Fruit fly (Drosophila melanogaster) whole organism, prepupa: ENCODE measurements around the gene CG12057.

ENCODE experiments used
- CG6276 ChIP-seq: fragments of 200-800 bp; sonication (Bioruptor generic); optimal IDR thresholded peaks from 2 replicates; lab custom pipeline; 2017; ENCODE audit warnings: missing biosample characterization, mild to moderate bottlenecking, missing genetic modification characterization
- Hr4 ChIP-seq: fragments of 200-800 bp; sonication (Bioruptor generic); optimal IDR thresholded peaks from 3 replicates; lab custom pipeline; 2016; ENCODE audit warnings: missing biosample characterization, missing genetic modification characterization
- spab ChIP-seq: fragments of 200-800 bp; sonication (Bioruptor generic); optimal IDR thresholded peaks from 2 replicates; lab custom pipeline; 2017; ENCODE audit warnings: missing biosample characterization, mild to moderate bottlenecking, missing genetic modification characterization, missing genetic modification reagents

DNA sequence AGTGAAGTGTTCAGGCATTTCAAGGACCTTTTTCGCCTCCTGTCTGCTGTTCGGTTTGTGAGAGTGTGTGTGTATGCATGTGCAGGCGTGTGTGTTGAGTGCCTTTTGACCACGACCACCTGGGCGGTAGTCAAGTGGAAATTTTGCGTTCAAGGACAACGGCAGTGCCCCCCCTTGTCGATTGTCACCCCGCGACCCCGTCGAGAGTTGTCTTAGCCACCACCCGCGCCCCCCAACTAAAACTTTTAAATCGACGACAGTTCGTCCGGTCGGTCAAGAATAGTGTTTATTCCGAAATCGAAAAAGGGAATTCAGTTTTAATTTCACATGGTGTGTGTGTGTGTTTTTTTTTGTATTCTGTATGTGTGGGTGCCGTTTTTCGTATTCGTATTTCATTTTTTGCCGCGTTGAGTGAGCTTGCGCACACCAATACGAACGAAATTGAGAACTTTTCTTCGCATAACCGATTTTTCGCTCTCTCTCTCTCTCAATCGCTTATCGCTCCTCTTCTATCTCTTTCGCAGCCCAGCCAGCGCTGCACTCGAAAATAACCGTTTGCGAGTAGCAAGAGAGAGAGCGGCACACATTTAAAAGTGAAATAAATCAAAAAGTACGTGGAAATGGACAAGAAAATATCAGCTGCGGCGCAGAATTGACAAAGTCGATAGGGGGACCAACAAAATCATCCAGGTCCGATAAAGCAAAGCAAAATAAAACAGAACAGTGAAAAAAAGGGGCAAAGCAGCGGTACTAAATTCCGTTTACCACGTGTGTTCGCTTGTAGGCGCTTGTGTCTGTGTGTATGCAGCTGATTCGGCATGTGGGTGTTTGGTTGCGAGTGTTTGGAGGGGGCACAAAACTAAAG, 27.6 kb upstream of the CG12057 start:
- TF ChIP-seq CG6276 (peak; percentile 64), Hr4 (GFP tag; lab: Kevin White, UChicago) (no peak), spab (GFP tag; lab: Kevin White, UChicago) (no peak)
